Worm (Caenorhabditis elegans): ENCODE results near the gene str-1.

ce11 chrIV:7222088-7222487, 48.5 kb downstream of the str-1 start:
- TF ChIP-seq attf-3 (GFP tag; conservative IDR thresholded peaks at IDR 0.05), result no peak
- TF ChIP-seq nhr-27 (tag; optimal IDR thresholded peaks at IDR 0.05), result no peak
- no peak for TF ChIP-seq unc-62 (GFP tag; optimal IDR thresholded peaks at IDR 0.05)
- no peak for TF ChIP-seq nhr-80 (tag; optimal IDR thresholded peaks at IDR 0.05)
- no peak for TF ChIP-seq snpc-4 (GFP tag; optimal IDR thresholded peaks at IDR 0.05)
- no peak for TF ChIP-seq snpc-4 (tag; optimal IDR thresholded peaks at IDR 0.05)
- no peak for TF ChIP-seq Y79H2A.3 (GFP tag; conservative IDR thresholded peaks at IDR 0.05)
- no peak for TF ChIP-seq ama-1 (optimal IDR thresholded peaks at IDR 0.05)
- TF ChIP-seq ama-1 (GFP tag; optimal IDR thresholded peaks at IDR 0.05), result no peak
- TF ChIP-seq ztf-18 (tag; optimal IDR thresholded peaks at IDR 0.05), result no peak
- no peak for TF ChIP-seq unc-130 (GFP tag; optimal IDR thresholded peaks at IDR 0.05)
- TF ChIP-seq ztf-26 (tag; optimal IDR thresholded peaks at IDR 0.05), result no peak
